Fruit fly (Drosophila melanogaster): ENCODE measurements around the gene CG14983.

- no peak for TF ChIP-seq CG8478 (optimal IDR thresholded peaks at IDR 0.05)
- TF ChIP-seq CTCF (optimal IDR thresholded peaks at IDR 0.05): no peak
These were observed at the start of gene CG14983 for dm6 chr3L:3949205-3949604.
